Worm (Caenorhabditis elegans) whole organism, L4 larva: Measurements from ENCODE around the gene pik-1.

Source experiments
- D1046.2 ChIP-seq: fragments of 200-800 bp; sonication (Bioruptor generic); IDR thresholded peaks from 2 replicates; pipeline ENCODE4 v1.3.6; 2022; ENCODE audit warnings: missing genetic modification characterization, missing compliant biosample characterization
- F26F4.8 ChIP-seq: fragments of 200-800 bp; sonication (Bioruptor generic); conservative IDR thresholded peaks from 2 replicates; pipeline ENCODE4 v1.3.6; 2022; ENCODE audit warnings: missing genetic modification characterization, missing compliant biosample characterization
- F49E8.2 ChIP-seq: sonication (generic microtip); optimal IDR thresholded peaks from 2 replicates; lab custom pipeline; 2016; ENCODE audit warnings: missing compliant biosample characterization, mild to moderate bottlenecking, missing genetic modification characterization, borderline replicate concordance
- T20F7.1 ChIP-seq: fragments of 200-800 bp; sonication (Bioruptor generic); optimal IDR thresholded peaks from 2 replicates; lab custom pipeline; 2018; ENCODE audit warnings: mild to moderate bottlenecking, missing genetic modification characterization, missing compliant biosample characterization
- T26A8.4 ChIP-seq: fragments of 200-800 bp; sonication (Bioruptor generic); IDR thresholded peaks from 2 replicates; pipeline ENCODE4 v1.3.6; 2022; ENCODE audit warnings: missing genetic modification characterization, missing compliant biosample characterization
- Y105C5A.15 ChIP-seq: fragments of 200-800 bp; sonication (Bioruptor generic); IDR thresholded peaks from 2 replicates; pipeline ENCODE4 v1.3.6; 2022; ENCODE audit warnings: missing genetic modification characterization, missing compliant biosample characterization
- Y5F2A.4 ChIP-seq: fragments of 200-800 bp; sonication (Bioruptor generic); optimal IDR thresholded peaks from 2 replicates; lab custom pipeline; 2018; ENCODE audit warnings: mild to moderate bottlenecking, missing genetic modification characterization, missing compliant biosample characterization
- ZK337.2 ChIP-seq: fragments of 200-800 bp; sonication (Bioruptor generic); IDR thresholded peaks from 2 replicates; pipeline ENCODE4 v1.3.6; 2022; ENCODE audit warnings: missing genetic modification reagents, missing genetic modification characterization, missing compliant biosample characterization
- aha-1 ChIP-seq: fragments of 150-350 bp; peaks from one replicate; lab custom pipeline; 2014; ENCODE audit warnings: missing biosample characterization, missing genetic modification characterization
- aly-2 ChIP-seq: sonication (generic microtip); optimal IDR thresholded peaks from 2 replicates; lab custom pipeline; 2018; ENCODE audit warnings: missing biosample characterization, missing genetic modification characterization
- ceh-32 ChIP-seq: sonication (generic microtip); optimal IDR thresholded peaks from 2 replicates; lab custom pipeline; 2016; ENCODE audit warnings: mild to moderate bottlenecking, missing genetic modification characterization, missing compliant biosample characterization; ENCODE audit not compliant: poor library complexity
- ceh-44 ChIP-seq: fragments of 200-800 bp; sonication (Bioruptor generic); IDR thresholded peaks from 2 replicates; pipeline ENCODE4 v1.3.6; 2022; ENCODE audit warnings: missing genetic modification reagents, missing genetic modification characterization, missing compliant biosample characterization
- ceh-62 ChIP-seq: sonication (generic microtip); optimal IDR thresholded peaks from 2 replicates; lab custom pipeline; 2017; ENCODE audit warnings: missing biosample characterization, missing genetic modification characterization
- ctbp-1 ChIP-seq: fragments of 200-800 bp; sonication (Bioruptor generic); IDR thresholded peaks from 2 replicates; pipeline ENCODE4 v1.3.6; 2022; ENCODE audit warnings: missing genetic modification reagents, missing genetic modification characterization, missing compliant biosample characterization
- daf-19 ChIP-seq: fragments of 200-800 bp; sonication (Bioruptor generic); conservative IDR thresholded peaks from 2 replicates; pipeline ENCODE4 v1.3.6; 2022; ENCODE audit warnings: missing genetic modification characterization, missing compliant biosample characterization
- egl-43 ChIP-seq: fragments of 200-800 bp; sonication (Bioruptor generic); IDR thresholded peaks from 2 replicates; pipeline ENCODE4 v1.3.6; 2022; ENCODE audit warnings: missing genetic modification reagents, missing genetic modification characterization, missing compliant biosample characterization
- fkh-10 ChIP-seq: fragments of 150-350 bp; optimal IDR thresholded peaks from 2 replicates; lab custom pipeline; 2014; ENCODE audit warnings: missing biosample characterization, missing genetic modification reagents, missing genetic modification characterization
- gei-8 ChIP-seq: fragments of 200-800 bp; sonication (Bioruptor generic); optimal IDR thresholded peaks from 2 replicates; lab custom pipeline; 2018; ENCODE audit warnings: mild to moderate bottlenecking, missing genetic modification characterization, missing compliant biosample characterization
- hlh-30 ChIP-seq: sonication (generic microtip); optimal IDR thresholded peaks from 2 replicates; lab custom pipeline; 2017; ENCODE audit warnings: antibody characterized with exemption, mild to moderate bottlenecking, missing genetic modification characterization, missing compliant biosample characterization; ENCODE audit not compliant: insufficient read depth
- lim-7 ChIP-seq: fragments of 200-800 bp; sonication (Bioruptor generic); IDR thresholded peaks from 2 replicates; pipeline ENCODE4 v1.3.6; 2022; ENCODE audit warnings: missing genetic modification characterization, missing compliant biosample characterization
- lin-29 ChIP-seq: fragments of 200-800 bp; sonication (Bioruptor generic); IDR thresholded peaks from 2 replicates; pipeline ENCODE4 v1.3.6; 2022; ENCODE audit warnings: missing genetic modification reagents, missing genetic modification characterization, missing compliant biosample characterization
- lin-38 ChIP-seq: fragments of 200-800 bp; sonication (Bioruptor generic); IDR thresholded peaks from 2 replicates; pipeline ENCODE4 v1.3.6; 2022; ENCODE audit warnings: missing genetic modification reagents, missing genetic modification characterization, missing compliant biosample characterization
- lir-3 ChIP-seq: sonication (generic microtip); optimal IDR thresholded peaks from 2 replicates; lab custom pipeline; 2016; ENCODE audit warnings: mild to moderate bottlenecking, missing genetic modification characterization, missing compliant biosample characterization
- mdt-29 ChIP-seq: fragments of 200-800 bp; sonication (Bioruptor generic); IDR thresholded peaks from 2 replicates; pipeline ENCODE4 v1.3.6; 2022; ENCODE audit warnings: missing genetic modification reagents, missing genetic modification characterization, missing compliant biosample characterization
- mep-1 ChIP-seq: fragments of 150-350 bp; sonication (generic microtip); optimal IDR thresholded peaks from 3 replicates; lab custom pipeline; 2014; ENCODE audit warnings: missing biosample characterization, missing genetic modification characterization
- mxl-3 ChIP-seq: fragments of 200-800 bp; sonication (Bioruptor generic); optimal IDR thresholded peaks from 2 replicates; lab custom pipeline; 2018; ENCODE audit warnings: mild to moderate bottlenecking, missing genetic modification characterization, missing compliant biosample characterization
- nhr-102 ChIP-seq: sonication (generic microtip); optimal IDR thresholded peaks from 2 replicates; lab custom pipeline; 2016; ENCODE audit warnings: mild to moderate bottlenecking, missing genetic modification characterization, moderate library complexity, missing compliant biosample characterization
- nhr-111 ChIP-seq: fragments of 200-800 bp; sonication (Bioruptor generic); optimal IDR thresholded peaks from 2 replicates; lab custom pipeline; 2018; ENCODE audit warnings: mild to moderate bottlenecking, missing genetic modification characterization, missing compliant biosample characterization
- nhr-237 ChIP-seq: sonication (generic microtip); optimal IDR thresholded peaks from 2 replicates; lab custom pipeline; 2017; ENCODE audit warnings: missing biosample characterization, missing genetic modification characterization
- nhr-25 ChIP-seq: sonication (generic microtip); optimal IDR thresholded peaks from 2 replicates; lab custom pipeline; 2017; ENCODE audit warnings: missing genetic modification characterization, mild to moderate bottlenecking, missing compliant biosample characterization, antibody characterized with exemption, moderate library complexity, borderline replicate concordance; ENCODE audit not compliant: insufficient read depth
- nhr-28 ChIP-seq: fragments of 150-350 bp; optimal IDR thresholded peaks from 2 replicates; lab custom pipeline; 2014; ENCODE audit warnings: missing biosample characterization, missing genetic modification characterization
- nhr-42 ChIP-seq: fragments of 200-800 bp; sonication (Bioruptor generic); IDR thresholded peaks from 2 replicates; pipeline ENCODE4 v1.3.6; 2022; ENCODE audit warnings: missing genetic modification characterization, missing compliant biosample characterization
- nhr-76 ChIP-seq: fragments of 150-350 bp; optimal IDR thresholded peaks from 2 replicates; lab custom pipeline; 2014; ENCODE audit warnings: missing biosample characterization, missing genetic modification characterization
- nhr-77 ChIP-seq: fragments of 150-350 bp; optimal IDR thresholded peaks from 2 replicates; lab custom pipeline; 2014; ENCODE audit warnings: missing biosample characterization, missing genetic modification characterization
- pqm-1 ChIP-seq: sonication (generic microtip); optimal IDR thresholded peaks from 2 replicates; lab custom pipeline; 2017; ENCODE audit warnings: missing biosample characterization, missing genetic modification characterization
- rbr-2 ChIP-seq: sonication (generic microtip); optimal IDR thresholded peaks from 2 replicates; lab custom pipeline; 2016; ENCODE audit warnings: missing genotype, missing genetic modification characterization, missing compliant biosample characterization
- sdz-12 ChIP-seq: fragments of 200-800 bp; sonication (Bioruptor generic); optimal IDR thresholded peaks from 2 replicates; lab custom pipeline; 2018; ENCODE audit warnings: mild to moderate bottlenecking, missing genetic modification characterization, missing compliant biosample characterization
- set-16 ChIP-seq: fragments of 200-800 bp; sonication (Bioruptor generic); IDR thresholded peaks from 2 replicates; pipeline ENCODE4 v1.3.6; 2022; ENCODE audit warnings: missing genetic modification reagents, missing genetic modification characterization, missing compliant biosample characterization
- snpc-4 ChIP-seq: fragments of 150-350 bp; optimal IDR thresholded peaks from 2 replicates; lab custom pipeline; 2014; ENCODE audit warnings: missing biosample characterization, missing genetic modification characterization
- spr-1 ChIP-seq: sonication (generic microtip); optimal IDR thresholded peaks from 2 replicates; lab custom pipeline; 2016; ENCODE audit warnings: mild to moderate bottlenecking, missing genetic modification characterization, missing compliant biosample characterization
- unc-39 ChIP-seq: sonication (generic microtip); optimal IDR thresholded peaks from 2 replicates; lab custom pipeline; 2017; ENCODE audit warnings: missing biosample characterization, missing genetic modification characterization
- unc-62 ChIP-seq, 3 experiments: fragments of 150-350 bp in 1 of 3; sonication (generic microtip); optimal IDR thresholded peaks in 2 of 3; peaks in 1 of 3; 1 replicate in 1 of 3; 2 replicates in 2 of 3; lab custom pipeline; 2014 to 2017; ENCODE audit warnings: missing biosample characterization in 3 of 3, missing genetic modification characterization in 3 of 3, missing genetic modification reagents in 3 of 3, missing genotype in 1 of 3
- zag-1 ChIP-seq: fragments of 150-350 bp; optimal IDR thresholded peaks from 2 replicates; lab custom pipeline; 2014; ENCODE audit warnings: missing biosample characterization, missing genetic modification characterization
- zfp-3 ChIP-seq: fragments of 200-800 bp; sonication (Bioruptor generic); conservative IDR thresholded peaks from 2 replicates; pipeline ENCODE4 v1.3.6; 2022; ENCODE audit warnings: missing genetic modification reagents, missing genetic modification characterization, missing compliant biosample characterization
- zip-11 ChIP-seq: fragments of 200-800 bp; sonication (Bioruptor generic); IDR thresholded peaks from 2 replicates; pipeline ENCODE4 v1.3.6; 2022; ENCODE audit warnings: missing genetic modification characterization, missing compliant biosample characterization
- zip-2 ChIP-seq: fragments of 150-350 bp; optimal IDR thresholded peaks from 2 replicates; lab custom pipeline; 2014; ENCODE audit warnings: missing biosample characterization, missing genetic modification characterization
- ztf-7 ChIP-seq: fragments of 150-350 bp; optimal IDR thresholded peaks from 2 replicates; lab custom pipeline; 2014; ENCODE audit warnings: missing biosample characterization, missing genetic modification characterization

pik-1 gene

DNA sequence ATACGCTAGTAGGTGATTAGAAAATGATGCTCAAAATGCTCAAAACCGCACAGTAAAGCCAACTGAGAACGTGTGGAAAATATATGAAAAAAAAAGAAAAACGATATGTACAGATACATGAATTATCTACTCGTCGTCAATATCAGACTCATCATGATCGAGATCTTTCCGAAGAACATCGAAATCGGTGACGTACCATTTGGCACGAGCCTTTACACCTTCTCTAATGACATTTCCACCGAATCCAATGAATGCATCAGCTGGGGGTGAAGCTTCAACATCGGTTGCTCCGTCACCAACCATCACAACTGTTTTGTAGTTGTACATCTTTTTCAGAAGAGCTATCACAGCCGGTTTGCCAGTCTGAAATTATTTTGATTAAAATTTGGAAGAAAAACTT lies 26.6 kb upstream of the pik-1 start (continued):
- no peak for TF ChIP-seq ZK337.2
- TF ChIP-seq ceh-62 (tag; lab: Kevin White, UChicago) = no peak
- TF ChIP-seq nhr-42 (GFP tag; lab: Robert Waterston, UW) = peak; percentile 33; the same call in 1 of the 2 replicates

- TF ChIP-seq zfp-3 (no peak), unc-62 (GFP tag; optimal IDR thresholded peaks at IDR 0.05 in 1 of 2; lab: Kevin White, UChicago) (peak in 1 of 2 experiments; percentile 91), unc-62 (tag; optimal IDR thresholded peaks at IDR 0.05; lab: Kevin White, UChicago) (no peak), F26F4.8 (GFP tag; lab: Robert Waterston, UW) (no peak), rbr-2 (tag; lab: Kevin White, UChicago) (no peak), Y105C5A.15 (no peak), zag-1 (tag; lab: Kevin White, UChicago) (no peak), snpc-4 (tag; lab: Kevin White, UChicago) (no peak), lin-29 (no peak), nhr-25 (no peak), aha-1 (tag; lab: Kevin White, UChicago) (peak; percentile 84), ctbp-1 (GFP tag; lab: Robert Waterston, UW) (0 out of 2 replicates have a peak, but pooled peaks have one; percentile 12), T26A8.4 (GFP tag; lab: Robert Waterston, UW) (no peak), gei-8 (peak; percentile 35), lir-3 (tag; lab: Kevin White, UChicago) (no peak)
Observed at ce11 chrIV:13390770-13391169, 25.1 kb upstream of the pik-1 start.

ce11 chrIV:13392230-13392629 lies 23.6 kb upstream of the pik-1 start:
- TF ChIP-seq nhr-102 (tag; lab: Kevin White, UChicago) (no peak), Y5F2A.4 (no peak), sdz-12 (GFP tag; lab: Kevin White, UChicago) (peak; percentile 68), unc-39 (tag; lab: Kevin White, UChicago) (no peak), nhr-42 (GFP tag; lab: Robert Waterston, UW) (0 out of 2 replicates have a peak, but pooled peaks have one; percentile 33), nhr-111 (GFP tag; lab: Kevin White, UChicago) (peak; percentile 13), lim-7 (GFP tag; lab: Robert Waterston, UW) (0 out of 2 replicates have a peak, but pooled peaks have one; percentile 35), egl-43 (GFP tag; lab: Robert Waterston, UW) (0 out of 2 replicates have a peak, but pooled peaks have one; percentile 44), T26A8.4 (GFP tag; lab: Robert Waterston, UW) (peak; percentile 46), aha-1 (tag; lab: Kevin White, UChicago) (peak; percentile 25), set-16 (peak; percentile 26; the same call in 1 of the 2 replicates)

DNA sequence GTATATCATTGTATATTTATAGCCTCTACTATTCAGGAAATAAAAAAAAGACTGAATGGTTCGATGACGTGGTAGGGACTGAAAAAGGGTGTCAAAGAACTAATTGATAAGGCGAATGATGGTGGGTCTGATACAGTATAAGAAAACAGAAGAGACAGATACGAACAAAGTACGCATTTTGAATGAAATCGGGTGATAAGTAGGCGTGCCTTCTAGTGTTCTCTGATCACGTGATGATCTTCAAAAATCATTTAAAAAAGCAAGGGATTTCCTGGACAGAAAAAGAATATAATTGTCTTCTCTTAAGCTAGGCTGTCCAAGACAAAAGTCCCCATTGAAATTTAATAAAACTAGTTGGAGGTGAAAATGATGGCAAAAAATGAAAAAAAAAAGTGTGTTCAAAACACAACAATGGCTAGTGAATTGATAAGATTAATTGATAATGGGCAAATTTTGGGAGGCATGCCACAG lies 22.6 kb upstream of the pik-1 start:
- TF ChIP-seq sdz-12 (GFP tag; lab: Kevin White, UChicago) (no peak), nhr-76 (no peak), ceh-32 (tag; lab: Kevin White, UChicago) (no peak), ztf-7 (tag; lab: Kevin White, UChicago) (peak; percentile 22), mep-1 (peak; percentile 5), daf-19 (GFP tag; lab: Robert Waterston, UW) (no peak), D1046.2 (GFP tag; lab: Robert Waterston, UW) (no peak), nhr-237 (tag; lab: Kevin White, UChicago) (no peak), zip-2 (tag; lab: Kevin White, UChicago) (no peak), nhr-77 (tag; lab: Kevin White, UChicago) (peak; percentile 21), T20F7.1 (peak; percentile 51), nhr-28 (tag; lab: Kevin White, UChicago) (peak; percentile 68), pqm-1 (peak; percentile 31), zip-11 (GFP tag; lab: Robert Waterston, UW) (no peak), aly-2 (tag; lab: Kevin White, UChicago) (no peak), lin-38 (GFP tag; lab: Robert Waterston, UW) (no peak), mxl-3 (GFP tag; lab: Kevin White, UChicago) (peak; percentile 21), gei-8 (peak; percentile 46), ceh-44 (no peak), F49E8.2 (tag; lab: Kevin White, UChicago) (no peak), mdt-29 (GFP tag; lab: Robert Waterston, UW) (peak; percentile 61), spr-1 (no peak), fkh-10 (no peak), hlh-30 (tag; lab: Kevin White, UChicago) (peak; percentile 75)
